Fruit fly (Drosophila melanogaster): ENCODE results near the gene CG15803.

CG15803 gene

dm6 chr3R:18371346-18371745 lies 10.8 kb upstream of the CG15803 start (continued):
- TF ChIP-seq dsx (GFP tag; optimal IDR thresholded peaks at IDR 0.05; ENCODE audit: poor library complexity, severe bottlenecking) (no peak), Lpt (GFP tag; optimal IDR thresholded peaks at IDR 0.05) (no peak), Sox14 (GFP tag; optimal IDR thresholded peaks at IDR 0.05) (no peak), CG4318 (GFP tag; optimal IDR thresholded peaks at IDR 0.05) (no peak), OdsH (GFP tag; optimal IDR thresholded peaks at IDR 0.05) (peak; percentile 44), CG6792 (GFP tag; optimal IDR thresholded peaks at IDR 0.05) (no peak), spab (GFP tag; optimal IDR thresholded peaks at IDR 0.05) (no peak), achi (GFP tag; optimal IDR thresholded peaks at IDR 0.05) (peak; percentile 42), CG10669 (GFP tag; optimal IDR thresholded peaks at IDR 0.05) (no peak), ss (GFP tag; optimal IDR thresholded peaks at IDR 0.05) (no peak), Smox (GFP tag; optimal IDR thresholded peaks at IDR 0.05) (no peak), dac (GFP tag; optimal IDR thresholded peaks at IDR 0.05) (no peak), CG3919 (GFP tag; optimal IDR thresholded peaks at IDR 0.05) (peak; percentile 33), CG7368 (GFP tag; optimal IDR thresholded peaks at IDR 0.05) (peak; percentile 31), fd85E (GFP tag; optimal IDR thresholded peaks at IDR 0.05) (no peak), Eip75B (GFP tag; optimal IDR thresholded peaks at IDR 0.05) (no peak), CG9139 (GFP tag; optimal IDR thresholded peaks at IDR 0.05) (no peak), Eip78C (GFP tag) (peak; percentile 80), CG34406 (GFP tag; optimal IDR thresholded peaks at IDR 0.05) (peak; percentile 5), CG11902 (GFP tag; optimal IDR thresholded peaks at IDR 0.05) (no peak), CG8632 (GFP tag; optimal IDR thresholded peaks at IDR 0.05) (peak; percentile 22), Met (GFP tag; optimal IDR thresholded peaks at IDR 0.05) (peak; percentile 32)

DNA sequence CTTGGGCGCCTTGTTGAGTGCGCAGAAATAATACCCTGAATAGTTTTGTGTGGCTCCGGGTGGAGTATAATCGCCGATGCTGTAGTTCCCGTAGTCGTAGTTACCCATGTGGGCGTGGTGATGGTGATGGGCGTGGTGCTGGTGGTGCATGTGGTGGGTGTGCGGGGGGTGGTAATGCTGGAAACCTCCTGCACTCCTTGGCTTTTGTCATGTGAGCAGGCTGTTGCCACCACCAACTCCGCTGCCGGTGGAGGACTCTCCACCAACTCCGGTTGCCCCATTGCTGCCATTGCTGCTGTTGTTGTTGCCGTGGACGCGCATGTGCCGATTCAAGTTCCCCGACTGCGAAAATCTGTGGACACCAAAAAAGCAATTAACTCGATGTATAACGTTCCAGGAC lies 8.1 kb upstream of the CG15803 start:
- TF ChIP-seq CG8632 (GFP tag; optimal IDR thresholded peaks at IDR 0.05), result no peak
- no peak for TF ChIP-seq Eip78C (GFP tag)
- no peak for TF ChIP-seq CG1621 (tag; optimal IDR thresholded peaks at IDR 0.05)
- TF ChIP-seq acj6 (GFP tag; optimal IDR thresholded peaks at IDR 0.05), result no peak
- no peak for TF ChIP-seq OdsH (GFP tag; optimal IDR thresholded peaks at IDR 0.05)
- TF ChIP-seq CG11902 (GFP tag; optimal IDR thresholded peaks at IDR 0.05), result no peak
- no peak for TF ChIP-seq Eip75B (GFP tag; optimal IDR thresholded peaks at IDR 0.05)
- TF ChIP-seq Sox14 (GFP tag; optimal IDR thresholded peaks at IDR 0.05), result no peak
- TF ChIP-seq CG15336 (GFP tag; IDR thresholded peaks at IDR 0.05), result no peak
- no peak for TF ChIP-seq net (GFP tag; optimal IDR thresholded peaks at IDR 0.05)
- no peak for TF ChIP-seq svp (GFP tag)
- TF ChIP-seq dac (GFP tag; optimal IDR thresholded peaks at IDR 0.05), result no peak
- no peak for TF ChIP-seq salr (GFP tag; optimal IDR thresholded peaks at IDR 0.05)

- TF ChIP-seq pdm3 (GFP tag; optimal IDR thresholded peaks at IDR 0.05) (no peak), ss (GFP tag; optimal IDR thresholded peaks at IDR 0.05) (no peak), CG8632 (GFP tag; optimal IDR thresholded peaks at IDR 0.05) (no peak), Gug (GFP tag; IDR thresholded peaks at IDR 0.05) (no peak), OdsH (GFP tag; optimal IDR thresholded peaks at IDR 0.05) (no peak), Eip75B (GFP tag; optimal IDR thresholded peaks at IDR 0.05) (no peak), dac (GFP tag; optimal IDR thresholded peaks at IDR 0.05) (no peak), Eip78C (GFP tag) (no peak), Met (GFP tag; optimal IDR thresholded peaks at IDR 0.05) (no peak), CG15336 (GFP tag; IDR thresholded peaks at IDR 0.05) (no peak), spab (GFP tag; optimal IDR thresholded peaks at IDR 0.05) (no peak), achi (GFP tag; optimal IDR thresholded peaks at IDR 0.05) (no peak), esn (GFP tag; optimal IDR thresholded peaks at IDR 0.05) (no peak), CG32006 (GFP tag; optimal IDR thresholded peaks at IDR 0.05) (no peak), Hr38 (GFP tag; optimal IDR thresholded peaks at IDR 0.05) (no peak), vri (GFP tag; optimal IDR thresholded peaks at IDR 0.05) (no peak), Blimp-1 (GFP tag; optimal IDR thresholded peaks at IDR 0.05) (no peak)
These were observed 6.1 kb upstream of the CG15803 start for dm6 chr3R:18366644-18366985.

- TF ChIP-seq CG10631 (GFP tag; optimal IDR thresholded peaks at IDR 0.05) (peak; percentile 52), Eip93F (GFP tag; optimal IDR thresholded peaks at IDR 0.05) (no peak), OdsH (GFP tag; optimal IDR thresholded peaks at IDR 0.05) (peak; percentile 52), achi (GFP tag; optimal IDR thresholded peaks at IDR 0.05) (no peak), Hr39 (GFP tag; optimal IDR thresholded peaks at IDR 0.05) (peak; percentile 56), fd85E (GFP tag; optimal IDR thresholded peaks at IDR 0.05) (no peak), Sox15 (GFP tag; optimal IDR thresholded peaks at IDR 0.05) (peak; percentile 26), CG31627 (GFP tag; optimal IDR thresholded peaks at IDR 0.05) (peak; percentile 49), CG15336 (GFP tag; IDR thresholded peaks at IDR 0.05) (no peak), Blimp-1 (GFP tag; optimal IDR thresholded peaks at IDR 0.05) (no peak), CG1621 (tag; optimal IDR thresholded peaks at IDR 0.05) (no peak), CG6163 (GFP tag; IDR thresholded peaks at IDR 0.05) (no peak; the same call in 2 of the 3 replicates), Eip78C (GFP tag) (peak; percentile 72), CG4318 (GFP tag; optimal IDR thresholded peaks at IDR 0.05) (no peak), CG11294 (GFP tag; IDR thresholded peaks at IDR 0.05) (no peak), CG3032 (tag; optimal IDR thresholded peaks at IDR 0.05) (peak; percentile 43), CG34406 (GFP tag; optimal IDR thresholded peaks at IDR 0.05) (peak; percentile 22), fkh (GFP tag; optimal IDR thresholded peaks at IDR 0.05) (peak; percentile 47), net (GFP tag; optimal IDR thresholded peaks at IDR 0.05) (peak; percentile 4)
These were observed 5.6 kb upstream of the CG15803 start, which contains the start of the genes WRNexo and Nup43 for dm6 chr3R:18365978-18366643. TSS of gene WRNexo (minus strand) at chr3R:18366162. TSS of gene Nup43 (plus strand) at chr3R:18366638.
